Fruit fly (Drosophila melanogaster): Measurements from ENCODE around the gene bc10.
A peak's percentile ranks its signal among the peaks of the same experiment; 100 is the strongest.

Gene bc10

DNA sequence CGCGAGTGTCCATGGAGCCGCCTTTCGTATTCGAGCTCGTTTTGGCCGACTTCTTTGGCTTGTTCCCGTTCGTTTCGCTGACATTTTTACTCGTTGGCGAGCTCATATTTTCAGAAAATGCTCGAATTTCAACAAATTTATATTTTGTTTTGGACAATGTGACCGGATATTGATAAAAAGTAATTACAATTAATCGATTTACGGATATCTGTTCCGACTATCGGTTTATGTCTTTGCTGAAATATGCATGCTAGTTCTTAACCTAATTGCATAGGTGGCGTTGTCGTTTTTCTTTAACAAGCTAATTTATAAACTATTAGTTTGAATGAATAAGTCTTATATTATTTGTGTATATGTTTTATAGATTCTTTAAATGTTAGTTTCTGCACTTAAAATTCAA is 43.1 kb downstream of the bc10 start, which contains the start of gene Eaf6 (continued):
- no peak for TF ChIP-seq wdn (GFP tag; IDR thresholded peaks at IDR 0.05)
- TF ChIP-seq gfzf (GFP tag; optimal IDR thresholded peaks at IDR 0.05): peak; percentile 80
- peak; percentile 95 for TF ChIP-seq CTCF (GFP tag; optimal IDR thresholded peaks at IDR 0.05)
- peak; percentile 84 for TF ChIP-seq abd-A (tag; optimal IDR thresholded peaks at IDR 0.05)
- peak; percentile 50 for TF ChIP-seq amos (GFP tag; IDR thresholded peaks at IDR 0.05; ENCODE audit: partially characterized antibody)
- TF ChIP-seq CG17829 (tag; optimal IDR thresholded peaks at IDR 0.05): peak; percentile 1
- peak; percentile 15 for TF ChIP-seq CoRest (tag; optimal IDR thresholded peaks at IDR 0.05)
- TF ChIP-seq B-H2 (GFP tag; optimal IDR thresholded peaks at IDR 0.05): peak; percentile 52
- peak; percentile 61 for TF ChIP-seq CG10979 (tag; optimal IDR thresholded peaks at IDR 0.05)
- peak; percentile 70 for TF ChIP-seq pzg (GFP tag; optimal IDR thresholded peaks at IDR 0.05)
- peak; percentile 30 for TF ChIP-seq Nf-YC (tag; optimal IDR thresholded peaks at IDR 0.05)
- no peak for TF ChIP-seq crc (GFP tag; optimal IDR thresholded peaks at IDR 0.05)
- no peak for TF ChIP-seq sc (optimal IDR thresholded peaks at IDR 0.05)
- no peak for TF ChIP-seq sc (GFP tag; optimal IDR thresholded peaks at IDR 0.05)
- peak; percentile 56 for TF ChIP-seq CG9797 (GFP tag; optimal IDR thresholded peaks at IDR 0.05)
- no peak for TF ChIP-seq CG2202 (tag; optimal IDR thresholded peaks at IDR 0.05)
- no peak for TF ChIP-seq CG7745 (tag; optimal IDR thresholded peaks at IDR 0.05)
- TF ChIP-seq bbx (GFP tag; IDR thresholded peaks at IDR 0.05; ENCODE audit: partially characterized antibody): 0 out of 2 replicates have a peak, but pooled peaks have one; percentile 20
- TF ChIP-seq CG10654 (GFP tag; optimal IDR thresholded peaks at IDR 0.05): no peak
- TF ChIP-seq HmgZ (tag; optimal IDR thresholded peaks at IDR 0.05): peak; percentile 37
- TF ChIP-seq CG34376 (GFP tag; optimal IDR thresholded peaks at IDR 0.05): no peak
- TF ChIP-seq Side (GFP tag; optimal IDR thresholded peaks at IDR 0.05): no peak
- peak; percentile 13; the same call in 1 of the 2 replicates for TF ChIP-seq NFAT (GFP tag; IDR thresholded peaks at IDR 0.05)
- peak; percentile 88 for TF ChIP-seq CG4617 (GFP tag; optimal IDR thresholded peaks at IDR 0.05; ENCODE audit: borderline replicate concordance)
- TF ChIP-seq D (optimal IDR thresholded peaks at IDR 0.05): no peak
- no peak for TF ChIP-seq D (GFP tag; optimal IDR thresholded peaks at IDR 0.05)
- TF ChIP-seq grau (tag; optimal IDR thresholded peaks at IDR 0.05): peak; percentile 7
- peak; percentile 53; the same call in 2 of the 4 replicates for TF ChIP-seq Dll (GFP tag; IDR thresholded peaks at IDR 0.05; ENCODE audit: partially characterized antibody)
- TF ChIP-seq sob (GFP tag; IDR thresholded peaks at IDR 0.05): no peak
- peak; percentile 61 for TF ChIP-seq YL-1 (GFP tag; optimal IDR thresholded peaks at IDR 0.05)
- no peak for TF ChIP-seq Dip2 (GFP tag; IDR thresholded peaks at IDR 0.05)
- TF ChIP-seq Scr (GFP tag; IDR thresholded peaks at IDR 0.05; ENCODE audit: partially characterized antibody): peak; percentile 52
- TF ChIP-seq sens (GFP tag): peak; percentile 10
- TF ChIP-seq nmo (GFP tag; optimal IDR thresholded peaks at IDR 0.05): peak; percentile 45
- peak; percentile 86 for TF ChIP-seq MBD-R2 (GFP tag; IDR thresholded peaks at IDR 0.05)
- peak; percentile 15; the same call in 1 of the 3 replicates for TF ChIP-seq CG16813 (GFP tag; IDR thresholded peaks at IDR 0.05; ENCODE audit: partially characterized antibody)
- peak; percentile 13 for TF ChIP-seq CHES-1-like (GFP tag; optimal IDR thresholded peaks at IDR 0.05)
- peak; percentile 32 for TF ChIP-seq Sry-δ (GFP tag; optimal IDR thresholded peaks at IDR 0.05)
- peak; percentile 58 for TF ChIP-seq CG12659 (GFP tag; optimal IDR thresholded peaks at IDR 0.05)
- no peak for TF ChIP-seq CG13775 (GFP tag; optimal IDR thresholded peaks at IDR 0.05)
- peak; percentile 62 for TF ChIP-seq exex (tag; optimal IDR thresholded peaks at IDR 0.05)
- peak; percentile 50 for TF ChIP-seq Ets97D (GFP tag; optimal IDR thresholded peaks at IDR 0.05)
- TF ChIP-seq Rx (GFP tag; IDR thresholded peaks at IDR 0.05): no peak
- TF ChIP-seq Stat92E (GFP tag; optimal IDR thresholded peaks at IDR 0.05): peak in 1 of 3 experiments; percentile 39
- TF ChIP-seq slbo (GFP tag; IDR thresholded peaks at IDR 0.05): no peak; the same call in 1 of the 2 replicates
- TF ChIP-seq sug (tag; optimal IDR thresholded peaks at IDR 0.05): peak; percentile 36
- 0 out of 2 replicates have a peak, but pooled peaks have one; percentile 10 for TF ChIP-seq inv (GFP tag; IDR thresholded peaks at IDR 0.05; ENCODE audit: partially characterized antibody)
- peak; percentile 24 for TF ChIP-seq CG7839 (tag; optimal IDR thresholded peaks at IDR 0.05)
- peak; percentile 53 for TF ChIP-seq Lhr (GFP tag; optimal IDR thresholded peaks at IDR 0.05)
- peak; percentile 87 for TF ChIP-seq zen (tag; optimal IDR thresholded peaks at IDR 0.05)
